Fruit fly (Drosophila melanogaster) whole organism, embryonic: ENCODE measurements around the gene Muc96D.

Experiments used
- CG10959 ChIP-seq: fragments of 200-800 bp; sonication (Bioruptor generic); IDR thresholded peaks from 2 replicates; pipeline ENCODE4 v1.3.6; 2022; ENCODE audit warnings: missing biosample characterization, missing genetic modification characterization
- CG10979 ChIP-seq: fragments of 200-800 bp; sonication (Bioruptor generic); optimal IDR thresholded peaks from 2 replicates; lab custom pipeline; 2018; ENCODE audit warnings: missing biosample characterization, mild to moderate bottlenecking, missing genetic modification characterization, moderate library complexity
- CG11504 ChIP-seq: fragments of 200-800 bp; sonication (Bioruptor generic); optimal IDR thresholded peaks from 3 replicates; lab custom pipeline; 2019; ENCODE audit warnings: missing biosample characterization, mild to moderate bottlenecking, missing genetic modification characterization, moderate library complexity
- CG12942 ChIP-seq: fragments of 200-800 bp; sonication (Bioruptor generic); optimal IDR thresholded peaks from 3 replicates; lab custom pipeline; 2016; ENCODE audit warnings: missing biosample characterization, missing genetic modification characterization
- CG13424 ChIP-seq: fragments of 200-800 bp; sonication (Bioruptor generic); optimal IDR thresholded peaks from 2 replicates; lab custom pipeline; 2019; ENCODE audit warnings: missing biosample characterization, mild to moderate bottlenecking, missing genetic modification characterization, moderate library complexity
- CG13624 ChIP-seq: fragments of 200-800 bp; sonication (Bioruptor generic); optimal IDR thresholded peaks from 2 replicates; lab custom pipeline; 2016; ENCODE audit warnings: missing biosample characterization, missing genetic modification characterization
- CG14710 ChIP-seq: fragments of 200-800 bp; sonication (Bioruptor generic); optimal IDR thresholded peaks from 3 replicates; lab custom pipeline; 2019; ENCODE audit warnings: missing biosample characterization, mild to moderate bottlenecking, missing genetic modification characterization, moderate library complexity
- CG15073 ChIP-seq: fragments of 200-800 bp; sonication (Bioruptor generic); optimal IDR thresholded peaks from 2 replicates; lab custom pipeline; 2016; ENCODE audit warnings: missing biosample characterization, missing genetic modification characterization
- CG1603 ChIP-seq: fragments of 200-800 bp; sonication (Bioruptor generic); optimal IDR thresholded peaks from 2 replicates; lab custom pipeline; 2019; ENCODE audit warnings: missing biosample characterization, mild to moderate bottlenecking, missing genetic modification characterization, moderate library complexity
- CG16863 ChIP-seq: fragments of 200-800 bp; sonication (Bioruptor generic); optimal IDR thresholded peaks from 3 replicates; lab custom pipeline; 2016; ENCODE audit warnings: missing biosample characterization, missing genetic modification characterization
- CG17568 ChIP-seq: fragments of 200-800 bp; sonication (Bioruptor generic); optimal IDR thresholded peaks from 2 replicates; lab custom pipeline; 2018; ENCODE audit warnings: missing biosample characterization, mild to moderate bottlenecking, missing genetic modification characterization, moderate library complexity
- CG17912 ChIP-seq: fragments of 200-800 bp; sonication (Bioruptor generic); optimal IDR thresholded peaks from 2 replicates; lab custom pipeline; 2018; ENCODE audit warnings: missing biosample characterization, mild to moderate bottlenecking, missing genetic modification characterization
- CG2678 ChIP-seq: fragments of 200-800 bp; sonication (Bioruptor generic); optimal IDR thresholded peaks from 3 replicates; lab custom pipeline; 2019; ENCODE audit warnings: missing biosample characterization, mild to moderate bottlenecking, missing genetic modification characterization, moderate library complexity
- CG2875 ChIP-seq: fragments of 200-800 bp; sonication (Bioruptor generic); optimal IDR thresholded peaks from 2 replicates; lab custom pipeline; 2017; ENCODE audit warnings: missing biosample characterization, mild to moderate bottlenecking, missing genetic modification characterization, missing genetic modification reagents
- CG33213 ChIP-seq: fragments of 200-800 bp; sonication (Bioruptor generic); optimal IDR thresholded peaks from 3 replicates; lab custom pipeline; 2016; ENCODE audit warnings: missing biosample characterization, missing genetic modification characterization
- CG3847 ChIP-seq: fragments of 200-800 bp; sonication (Bioruptor generic); IDR thresholded peaks from 2 replicates; pipeline ENCODE4 v1.3.6; 2022; ENCODE audit warnings: missing biosample characterization, missing genetic modification characterization
- CG6765 ChIP-seq: fragments of 200-800 bp; sonication (Bioruptor generic); optimal IDR thresholded peaks from 3 replicates; lab custom pipeline; 2017; ENCODE audit warnings: missing biosample characterization, mild to moderate bottlenecking, missing genetic modification characterization
- CG7963 ChIP-seq: fragments of 200-800 bp; sonication (Bioruptor generic); IDR thresholded peaks from 3 replicates; pipeline ENCODE4 v1.3.6; 2022; ENCODE audit warnings: missing biosample characterization, missing genetic modification characterization; ENCODE audit not compliant: partially characterized antibody
- CG8388 ChIP-seq: fragments of 200-800 bp; sonication (Bioruptor generic); optimal IDR thresholded peaks from 2 replicates; lab custom pipeline; 2019; ENCODE audit warnings: missing biosample characterization, mild to moderate bottlenecking, missing genetic modification characterization, moderate library complexity
- CG9727 ChIP-seq: fragments of 200-800 bp; sonication (Bioruptor generic); optimal IDR thresholded peaks from 3 replicates; lab custom pipeline; 2017; ENCODE audit warnings: missing biosample characterization, mild to moderate bottlenecking, missing genetic modification characterization
- CG9932 ChIP-seq: fragments of 200-800 bp; sonication (Bioruptor generic); IDR thresholded peaks from 2 replicates; pipeline ENCODE4 v1.3.6; 2022; ENCODE audit warnings: missing biosample characterization, missing genetic modification characterization
- CrebB ChIP-seq: fragments of 200-800 bp; sonication (Bioruptor generic); optimal IDR thresholded peaks from 3 replicates; lab custom pipeline; 2018; ENCODE audit warnings: missing biosample characterization, mild to moderate bottlenecking, missing genetic modification characterization
- D19A ChIP-seq: fragments of 200-800 bp; optimal IDR thresholded peaks from 3 replicates; lab custom pipeline; 2019; ENCODE audit warnings: missing biosample characterization, mild to moderate bottlenecking, missing genetic modification characterization, moderate library complexity
- E2f2 ChIP-seq: fragments of 200-800 bp; sonication (Bioruptor generic); IDR thresholded peaks from 2 replicates; pipeline ENCODE4 v1.3.6; 2022; ENCODE audit warnings: missing biosample characterization, missing genetic modification characterization
- Ets65A ChIP-seq: fragments of 200-800 bp; sonication (Bioruptor generic); peaks from one replicate; lab custom pipeline; 2016; ENCODE audit warnings: missing biosample characterization, missing genetic modification characterization
- HLHmδ ChIP-seq: fragments of 200-800 bp; sonication (Bioruptor generic); optimal IDR thresholded peaks from 2 replicates; lab custom pipeline; 2018; ENCODE audit warnings: missing biosample characterization, mild to moderate bottlenecking, missing genetic modification characterization, moderate library complexity
- HmgD ChIP-seq: fragments of 200-800 bp; sonication (Bioruptor generic); optimal IDR thresholded peaks from 3 replicates; lab custom pipeline; 2016; ENCODE audit warnings: missing biosample characterization, missing genetic modification characterization
- Hr51 ChIP-seq, 2 experiments: fragments of 200-800 bp; sonication (Bioruptor generic); optimal IDR thresholded peaks; 2 replicates in 1 of 2; 3 replicates in 1 of 2; lab custom pipeline; 2016 to 2018; ENCODE audit warnings: missing biosample characterization in 2 of 2, missing genetic modification characterization in 2 of 2, mild to moderate bottlenecking in 1 of 2, moderate library complexity in 1 of 2
- MESR4 ChIP-seq: fragments of 200-800 bp; sonication (Bioruptor generic); optimal IDR thresholded peaks from 2 replicates; lab custom pipeline; 2018; ENCODE audit warnings: missing biosample characterization, mild to moderate bottlenecking, missing genetic modification characterization, moderate library complexity
- Med ChIP-seq: fragments of 200-800 bp; sonication (Bioruptor generic); peaks from one replicate; lab custom pipeline; 2016; ENCODE audit warnings: missing biosample characterization, missing genetic modification characterization, mild to moderate bottlenecking, inconsistent platforms, moderate library complexity
- Meics ChIP-seq: fragments of 200-800 bp; sonication (Bioruptor generic); optimal IDR thresholded peaks from 2 replicates; lab custom pipeline; 2017; ENCODE audit warnings: missing biosample characterization, mild to moderate bottlenecking, missing genetic modification characterization
- Nf-YB ChIP-seq: fragments of 200-800 bp; sonication (Bioruptor generic); optimal IDR thresholded peaks from 3 replicates; lab custom pipeline; 2019; ENCODE audit warnings: missing biosample characterization, mild to moderate bottlenecking, missing genetic modification characterization, moderate library complexity
- Opbp ChIP-seq: fragments of 200-800 bp; sonication (Bioruptor generic); IDR thresholded peaks from 3 replicates; pipeline ENCODE4 v1.3.6; 2022; ENCODE audit warnings: missing biosample characterization, missing genetic modification characterization; ENCODE audit not compliant: partially characterized antibody
- Optix ChIP-seq: fragments of 200-800 bp; sonication (Bioruptor generic); IDR thresholded peaks from 3 replicates; pipeline ENCODE4 v1.3.6; 2022; ENCODE audit warnings: missing biosample characterization, missing genetic modification characterization
- Sry-β ChIP-seq: fragments of 200-800 bp; sonication (Bioruptor generic); optimal IDR thresholded peaks from 2 replicates; lab custom pipeline; 2018; ENCODE audit warnings: missing biosample characterization, mild to moderate bottlenecking, missing genetic modification characterization, moderate library complexity
- abd-A ChIP-seq: fragments of 200-800 bp; sonication (Bioruptor generic); optimal IDR thresholded peaks from 3 replicates; lab custom pipeline; 2019; ENCODE audit warnings: missing biosample characterization, mild to moderate bottlenecking, missing genetic modification characterization, moderate library complexity
- amos ChIP-seq: fragments of 200-800 bp; sonication (Bioruptor generic); IDR thresholded peaks from 2 replicates; pipeline ENCODE4 v1.3.6; 2022; ENCODE audit warnings: missing biosample characterization, missing genetic modification characterization; ENCODE audit not compliant: partially characterized antibody
- chm ChIP-seq: fragments of 200-800 bp; sonication (Bioruptor generic); IDR thresholded peaks from 2 replicates; pipeline ENCODE4 v1.3.6; 2022; ENCODE audit warnings: missing biosample characterization, missing genetic modification characterization
- fru ChIP-seq: fragments of >200 bp; optimal IDR thresholded peaks from 2 replicates; lab custom pipeline; 2017
- lilli ChIP-seq: fragments of 200-800 bp; sonication (Bioruptor generic); optimal IDR thresholded peaks from 3 replicates; lab custom pipeline; 2016; ENCODE audit warnings: missing biosample characterization, missing genetic modification characterization
- nerfin-1 ChIP-seq: fragments of 200-800 bp; sonication (Bioruptor generic); optimal IDR thresholded peaks from 3 replicates; lab custom pipeline; 2019; ENCODE audit warnings: missing biosample characterization, mild to moderate bottlenecking, missing genetic modification characterization, moderate library complexity
- p53 ChIP-seq: fragments of 200-800 bp; sonication (Bioruptor generic); optimal IDR thresholded peaks from 2 replicates; lab custom pipeline; 2016; ENCODE audit warnings: missing biosample characterization, missing genetic modification characterization
- psq ChIP-seq: fragments of 200-800 bp; sonication (Bioruptor generic); optimal IDR thresholded peaks from 2 replicates; lab custom pipeline; 2017; ENCODE audit warnings: missing biosample characterization, missing genetic modification characterization
- ro ChIP-seq: fragments of 200-800 bp; sonication (Bioruptor generic); IDR thresholded peaks from 2 replicates; pipeline ENCODE4 v1.3.6; 2022; ENCODE audit warnings: missing biosample characterization, missing genetic modification characterization
- sim ChIP-seq: fragments of 200-800 bp; sonication (Bioruptor generic); IDR thresholded peaks from 2 replicates; pipeline ENCODE4 v1.3.6; 2022; ENCODE audit warnings: missing biosample characterization, missing genetic modification characterization
- so ChIP-seq: fragments of 200-800 bp; sonication (Bioruptor generic); IDR thresholded peaks from 3 replicates; pipeline ENCODE4 v1.3.6; 2022; ENCODE audit warnings: missing biosample characterization, missing genetic modification characterization
- stwl ChIP-seq: fragments of 200-800 bp; sonication (Bioruptor generic); optimal IDR thresholded peaks from 3 replicates; lab custom pipeline; 2018; ENCODE audit warnings: missing biosample characterization, mild to moderate bottlenecking, missing genetic modification characterization, moderate library complexity
- tna ChIP-seq: fragments of 200-800 bp; sonication (Bioruptor generic); IDR thresholded peaks from 2 replicates; pipeline ENCODE4 v1.3.6; 2022; ENCODE audit warnings: missing biosample characterization, missing genetic modification characterization; ENCODE audit not compliant: partially characterized antibody
- tx ChIP-seq: fragments of 200-800 bp; sonication (Bioruptor generic); optimal IDR thresholded peaks from 2 replicates; lab custom pipeline; 2016; ENCODE audit warnings: missing biosample characterization, missing genetic modification characterization
- zfh2 ChIP-seq: fragments of 200-800 bp; sonication (Bioruptor generic); optimal IDR thresholded peaks from 2 replicates; lab custom pipeline; 2016; ENCODE audit warnings: missing biosample characterization, missing genetic modification characterization

Muc96D gene

dm6 chr3R:25446482-25447300 is 46.2 kb upstream of the Muc96D start (continued):
- TF ChIP-seq CG33213 (GFP tag; lab: Kevin White, UChicago) (no peak), Med (peak; percentile 72), CG10959 (GFP tag; lab: Robert Waterston, UW) (0 out of 2 replicates have a peak, but pooled peaks have one; percentile 1), CG14710 (no peak), CG9727 (no peak), CG2678 (tag; lab: Kevin White, UChicago) (no peak), E2f2 (GFP tag; lab: Robert Waterston, UW) (no peak), CG10979 (tag; lab: Kevin White, UChicago) (no peak), fru (lab: Kevin White, UChicago) (no peak), Sry-β (GFP tag; lab: Kevin White, UChicago) (no peak), Opbp (GFP tag; lab: Robert Waterston, UW) (no peak), CG6765 (no peak), abd-A (tag; lab: Kevin White, UChicago) (no peak), tna (no peak), MESR4 (GFP tag; lab: Kevin White, UChicago) (no peak), CG1603 (tag; lab: Kevin White, UChicago) (peak; percentile 15), Ets65A (GFP tag; lab: Kevin White, UChicago) (peak; percentile 64), amos (GFP tag; lab: Robert Waterston, UW) (no peak), CG16863 (GFP tag; lab: Kevin White, UChicago) (no peak), zfh2 (GFP tag; lab: Kevin White, UChicago) (no peak), so (GFP tag; lab: Robert Waterston, UW) (no peak), Meics (GFP tag; lab: Kevin White, UChicago) (no peak), HLHmδ (no peak), Nf-YB (GFP tag; lab: Kevin White, UChicago) (no peak), CG15073 (peak; percentile 93), CG7963 (GFP tag; lab: Robert Waterston, UW) (no peak), CG11504 (tag; lab: Kevin White, UChicago) (no peak), CG12942 (GFP tag; lab: Kevin White, UChicago) (no peak), p53 (GFP tag; lab: Kevin White, UChicago) (no peak), ro (no peak), Optix (no peak), CG17568 (GFP tag; lab: Kevin White, UChicago) (no peak), CG9932 (GFP tag; lab: Robert Waterston, UW) (no peak), CG2875 (GFP tag; lab: Kevin White, UChicago) (no peak), sim (GFP tag; lab: Robert Waterston, UW) (no peak), lilli (no peak), stwl (peak; percentile 0), chm (GFP tag; lab: Robert Waterston, UW) (no peak), nerfin-1 (tag; lab: Kevin White, UChicago) (no peak), HmgD (no peak), Hr51 (GFP tag; optimal IDR thresholded peaks at IDR 0.05; lab: Kevin White, UChicago) (no peak), CG3847 (GFP tag; lab: Robert Waterston, UW) (no peak), D19A (tag; lab: Kevin White, UChicago) (peak; percentile 20), psq (GFP tag; lab: Kevin White, UChicago) (no peak), tx (GFP tag; lab: Kevin White, UChicago) (no peak), CG17912 (GFP tag; lab: Kevin White, UChicago) (no peak), CG8388 (GFP tag; lab: Kevin White, UChicago) (no peak), CG13424 (tag; lab: Kevin White, UChicago) (no peak), CG13624 (GFP tag; lab: Kevin White, UChicago) (no peak), CrebB (no peak)
